Fruit fly (Drosophila melanogaster): ENCODE data around the gene CG43703.

CG43703 gene

dm6 chr2L:3771109-3772067 lies 6.1 kb downstream of the CG43703 start, which contains the start of gene bowl (continued):
- TF ChIP-seq jigr1 (GFP tag; IDR thresholded peaks at IDR 0.05): peak; percentile 91; the same call in 2 of the 3 replicates
- TF ChIP-seq caup (GFP tag; optimal IDR thresholded peaks at IDR 0.05; ENCODE audit: severe bottlenecking): peak; percentile 86
- TF ChIP-seq CG3847 (GFP tag; IDR thresholded peaks at IDR 0.05): peak; percentile 96
- peak; percentile 38 for TF ChIP-seq Fer2 (tag; optimal IDR thresholded peaks at IDR 0.05)
- TF ChIP-seq CG3995 (GFP tag; optimal IDR thresholded peaks at IDR 0.05): peak; percentile 40
- TF ChIP-seq CG15269 (tag; optimal IDR thresholded peaks at IDR 0.05): peak; percentile 98
- peak; percentile 96 for TF ChIP-seq CG10209 (GFP tag; optimal IDR thresholded peaks at IDR 0.05)
- TF ChIP-seq CG15696 (tag; optimal IDR thresholded peaks at IDR 0.05): peak; percentile 93
- peak; percentile 79 for TF ChIP-seq Adf1 (GFP tag; IDR thresholded peaks at IDR 0.05)
- peak; percentile 90 for TF ChIP-seq cas (GFP tag; IDR thresholded peaks at IDR 0.05)
- TF ChIP-seq Mrtf (GFP tag; IDR thresholded peaks at IDR 0.05): peak; percentile 93
- peak; percentile 89 for TF ChIP-seq vfl (GFP tag; optimal IDR thresholded peaks at IDR 0.05)
- no peak for TF ChIP-seq hth (optimal IDR thresholded peaks at IDR 0.05)
- TF ChIP-seq ERR (GFP tag; optimal IDR thresholded peaks at IDR 0.05): peak; percentile 82
- TF ChIP-seq chn (GFP tag; optimal IDR thresholded peaks at IDR 0.05): peak; percentile 94
- TF ChIP-seq MESR4 (GFP tag; optimal IDR thresholded peaks at IDR 0.05): peak; percentile 30
- TF ChIP-seq insv (GFP tag; optimal IDR thresholded peaks at IDR 0.05): peak; percentile 36 to 59
- TF ChIP-seq jing (GFP tag; optimal IDR thresholded peaks at IDR 0.05): peak; percentile 89
- peak; percentile 88 for TF ChIP-seq disco-r (GFP tag; optimal IDR thresholded peaks at IDR 0.05)
- peak; percentile 86 for TF ChIP-seq CG17361 (GFP tag; IDR thresholded peaks at IDR 0.05)
- peak; percentile 96 for TF ChIP-seq CrebB (tag; optimal IDR thresholded peaks at IDR 0.05)
- TF ChIP-seq CG12659 (GFP tag; optimal IDR thresholded peaks at IDR 0.05): peak; percentile 97
- TF ChIP-seq CG4820 (GFP tag; optimal IDR thresholded peaks at IDR 0.05): peak; percentile 94
- peak; percentile 94 for TF ChIP-seq klu (GFP tag; IDR thresholded peaks at IDR 0.05)
- peak; percentile 68 for TF ChIP-seq grn (GFP tag; optimal IDR thresholded peaks at IDR 0.05)
- peak; percentile 88 for TF ChIP-seq CG9609 (GFP tag; optimal IDR thresholded peaks at IDR 0.05)
- peak; percentile 97 for TF ChIP-seq dmrt11E (tag; optimal IDR thresholded peaks at IDR 0.05)
- TF ChIP-seq E2f2 (GFP tag; IDR thresholded peaks at IDR 0.05): peak; percentile 84
- no peak for TF ChIP-seq hbn (GFP tag; IDR thresholded peaks at IDR 0.05; ENCODE audit: partially characterized antibody)
- TF ChIP-seq CG7357 (GFP tag; IDR thresholded peaks at IDR 0.05): peak; percentile 88
- TF ChIP-seq Antp (GFP tag; optimal IDR thresholded peaks at IDR 0.05): peak; percentile 81
- TF ChIP-seq al (GFP tag; IDR thresholded peaks at IDR 0.05): peak; percentile 96
- TF ChIP-seq Sox100B (GFP tag; optimal IDR thresholded peaks at IDR 0.05): peak; percentile 87
- peak; percentile 98 for TF ChIP-seq row (GFP tag; IDR thresholded peaks at IDR 0.05)
- TF ChIP-seq kay (GFP tag; optimal IDR thresholded peaks at IDR 0.05): peak; percentile 96
- peak; percentile 14 for TF ChIP-seq stwl (tag; optimal IDR thresholded peaks at IDR 0.05)
- peak; percentile 93 for TF ChIP-seq bab2 (GFP tag; optimal IDR thresholded peaks at IDR 0.05)
- peak; percentile 95 for TF ChIP-seq sisA (GFP tag; IDR thresholded peaks at IDR 0.05)
- TF ChIP-seq wek (GFP tag; optimal IDR thresholded peaks at IDR 0.05): no peak
- peak; percentile 93 for TF ChIP-seq phol (tag; optimal IDR thresholded peaks at IDR 0.05)
- no peak for TF ChIP-seq h (optimal IDR thresholded peaks at IDR 0.05)
- TF ChIP-seq CG18011 (GFP tag; optimal IDR thresholded peaks at IDR 0.05): peak; percentile 72
- peak; percentile 86 for TF ChIP-seq CG31441 (GFP tag; IDR thresholded peaks at IDR 0.05)
- peak; percentile 54 for TF ChIP-seq Sry-δ (GFP tag; optimal IDR thresholded peaks at IDR 0.05)
- TF ChIP-seq org-1 (GFP tag; optimal IDR thresholded peaks at IDR 0.05): peak; percentile 96
- peak; percentile 89 for TF ChIP-seq CG11085 (GFP tag; IDR thresholded peaks at IDR 0.05)
- TF ChIP-seq CG16863 (GFP tag; optimal IDR thresholded peaks at IDR 0.05): peak; percentile 96
- TF ChIP-seq CG14710 (tag; optimal IDR thresholded peaks at IDR 0.05): peak; percentile 91
- TF ChIP-seq CG4730 (GFP tag; IDR thresholded peaks at IDR 0.05): peak; percentile 96

Measured in whole organism, embryonic.